Worm (Caenorhabditis elegans): ENCODE measurements around the gene F42A10.7.

DNA sequence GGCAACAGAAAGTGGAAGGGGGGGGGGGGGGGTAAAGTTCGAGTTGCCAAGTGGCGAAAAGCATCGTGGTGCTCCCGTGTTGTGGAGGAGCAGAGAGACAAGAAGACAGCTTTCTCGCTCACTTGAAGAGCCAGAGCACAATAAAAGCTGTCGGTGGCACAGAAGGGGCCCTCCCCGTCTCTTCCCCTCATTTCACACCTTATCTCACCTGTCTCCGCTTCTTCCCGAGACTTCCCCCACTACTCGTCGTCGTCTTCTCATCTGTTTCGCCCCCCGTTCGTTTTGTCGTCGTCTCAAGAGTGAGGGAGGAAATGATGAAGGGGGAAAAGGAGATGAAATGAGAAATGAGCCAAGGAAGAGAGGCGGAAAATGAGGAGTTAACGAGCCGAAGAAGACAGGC is 40.0 kb downstream of the F42A10.7 start:
- TF ChIP-seq tab-1 (GFP tag; IDR thresholded peaks at IDR 0.05) (no peak), T22C8.4 (GFP tag; IDR thresholded peaks at IDR 0.05) (no peak), ztf-23 (GFP tag; IDR thresholded peaks at IDR 0.05) (0 out of 2 replicates have a peak, but pooled peaks have one; percentile 27), klf-2 (GFP tag; conservative IDR thresholded peaks at IDR 0.05) (no peak), cog-1 (tag; optimal IDR thresholded peaks at IDR 0.05) (no peak), ztf-29 (GFP tag; IDR thresholded peaks at IDR 0.05) (no peak)
